Fruit fly (Drosophila melanogaster) whole organism, embryonic: ENCODE data around the gene mrva.

Experiments used
- CG10654 ChIP-seq: fragments of 200-800 bp; sonication (Bioruptor generic); optimal IDR thresholded peaks from 2 replicates; lab custom pipeline; 2016; ENCODE audit warnings: missing biosample characterization, missing genetic modification characterization
- CG11560 ChIP-seq: fragments of 200-800 bp; sonication (Bioruptor generic); IDR thresholded peaks from 3 replicates; pipeline ENCODE4 v1.3.6; 2022; ENCODE audit warnings: missing biosample characterization, missing genetic modification characterization
- CG11695 ChIP-seq: fragments of 200-800 bp; sonication (Bioruptor generic); IDR thresholded peaks from 3 replicates; pipeline ENCODE4 v1.3.6; 2022; ENCODE audit warnings: missing biosample characterization, missing genetic modification characterization
- CG12219 ChIP-seq: fragments of 200-800 bp; sonication (Bioruptor generic); optimal IDR thresholded peaks from 3 replicates; lab custom pipeline; 2018; ENCODE audit warnings: missing biosample characterization, mild to moderate bottlenecking, missing genetic modification characterization
- CG13775 ChIP-seq: fragments of 200-800 bp; sonication (Bioruptor generic); optimal IDR thresholded peaks from 3 replicates; lab custom pipeline; 2017; ENCODE audit warnings: missing biosample characterization, mild to moderate bottlenecking, missing genetic modification characterization
- CG14050 ChIP-seq: fragments of 200-800 bp; sonication (Bioruptor generic); IDR thresholded peaks from 3 replicates; pipeline ENCODE4 v1.3.6; 2022; ENCODE audit warnings: missing biosample characterization, missing genetic modification characterization
- CG14860 ChIP-seq: fragments of 200-800 bp; sonication (Bioruptor generic); IDR thresholded peaks from 3 replicates; pipeline ENCODE4 v1.3.6; 2022; ENCODE audit warnings: missing biosample characterization, missing genetic modification characterization; ENCODE audit not compliant: partially characterized antibody
- CG1529 ChIP-seq: fragments of 200-800 bp; sonication (Bioruptor generic); optimal IDR thresholded peaks from 3 replicates; lab custom pipeline; 2018; ENCODE audit warnings: missing biosample characterization, missing genetic modification characterization
- CG1647 ChIP-seq: fragments of 200-800 bp; sonication (Bioruptor generic); optimal IDR thresholded peaks from 3 replicates; lab custom pipeline; 2016; ENCODE audit warnings: missing biosample characterization, missing genetic modification characterization
- CG18262 ChIP-seq: fragments of 200-800 bp; optimal IDR thresholded peaks from 3 replicates; lab custom pipeline; 2019; ENCODE audit warnings: missing biosample characterization, mild to moderate bottlenecking, missing genetic modification characterization, moderate library complexity
- CG2875 ChIP-seq: fragments of 200-800 bp; sonication (Bioruptor generic); optimal IDR thresholded peaks from 2 replicates; lab custom pipeline; 2017; ENCODE audit warnings: missing biosample characterization, mild to moderate bottlenecking, missing genetic modification characterization, missing genetic modification reagents
- CG32772 ChIP-seq: fragments of 200-800 bp; sonication (Bioruptor generic); IDR thresholded peaks from 2 replicates; pipeline ENCODE4 v1.3.6; 2022; ENCODE audit warnings: missing biosample characterization, missing genetic modification characterization
- CG33213 ChIP-seq: fragments of 200-800 bp; sonication (Bioruptor generic); optimal IDR thresholded peaks from 3 replicates; lab custom pipeline; 2016; ENCODE audit warnings: missing biosample characterization, missing genetic modification characterization
- CG4617 ChIP-seq: fragments of 200-800 bp; sonication (Bioruptor generic); optimal IDR thresholded peaks from 3 replicates; lab custom pipeline; 2016; ENCODE audit warnings: missing biosample characterization, missing genetic modification characterization, borderline replicate concordance
- CG5953 ChIP-seq: fragments of 200-800 bp; sonication (Bioruptor generic); IDR thresholded peaks from 2 replicates; pipeline ENCODE4 v1.3.6; 2022; ENCODE audit warnings: missing biosample characterization, missing genetic modification characterization
- CG6272 ChIP-seq: fragments of 200-800 bp; sonication (Bioruptor generic); IDR thresholded peaks from 2 replicates; pipeline ENCODE4 v1.3.6; 2022; ENCODE audit warnings: missing biosample characterization, missing genetic modification characterization
- CG6689 ChIP-seq: fragments of 200-800 bp; sonication (Bioruptor generic); IDR thresholded peaks from 2 replicates; pipeline ENCODE4 v1.3.6; 2022; ENCODE audit warnings: missing biosample characterization, missing genetic modification characterization
- CG6765 ChIP-seq: fragments of 200-800 bp; sonication (Bioruptor generic); optimal IDR thresholded peaks from 3 replicates; lab custom pipeline; 2017; ENCODE audit warnings: missing biosample characterization, mild to moderate bottlenecking, missing genetic modification characterization
- CG6813 ChIP-seq: fragments of 200-800 bp; sonication (Bioruptor generic); optimal IDR thresholded peaks from 2 replicates; lab custom pipeline; 2017; ENCODE audit warnings: missing biosample characterization, missing genetic modification characterization, mild to moderate bottlenecking, moderate library complexity, missing genetic modification reagents
- CG7745 ChIP-seq: fragments of 200-800 bp; sonication (Bioruptor generic); optimal IDR thresholded peaks from 2 replicates; lab custom pipeline; 2018; ENCODE audit warnings: missing biosample characterization, mild to moderate bottlenecking, missing genetic modification characterization, moderate library complexity
- CHES-1-like ChIP-seq: fragments of 200-800 bp; sonication (Bioruptor generic); optimal IDR thresholded peaks from 2 replicates; lab custom pipeline; 2016; ENCODE audit warnings: missing biosample characterization, missing genetic modification characterization
- CTCF ChIP-seq: fragments of 200-800 bp; sonication (Bioruptor generic); optimal IDR thresholded peaks from 2 replicates; lab custom pipeline; 2017; ENCODE audit warnings: missing biosample characterization, mild to moderate bottlenecking, missing genetic modification characterization, moderate library complexity
- Chrac-16 ChIP-seq: fragments of 200-800 bp; sonication (Bioruptor generic); optimal IDR thresholded peaks from 3 replicates; lab custom pipeline; 2016; ENCODE audit warnings: missing biosample characterization, missing genetic modification characterization
- CoRest ChIP-seq: fragments of 200-800 bp; sonication (Bioruptor generic); optimal IDR thresholded peaks from 3 replicates; lab custom pipeline; 2018; ENCODE audit warnings: missing biosample characterization, mild to moderate bottlenecking, missing genetic modification characterization, moderate library complexity
- Dll ChIP-seq: fragments of 200-800 bp; sonication (Bioruptor generic); IDR thresholded peaks from 4 replicates; pipeline ENCODE4 v1.3.6; 2022; ENCODE audit warnings: missing biosample characterization, missing genetic modification characterization; ENCODE audit not compliant: partially characterized antibody
- Eip74EF ChIP-seq, 2 experiments: fragments of 200-800 bp in 1 of 2; fragments of >200 bp in 1 of 2; sonication (Bioruptor generic) in 1 of 2; optimal IDR thresholded peaks; 2 replicates each; lab custom pipeline; 2017 to 2019; ENCODE audit warnings: missing biosample characterization in 2 of 2, missing genetic modification characterization in 2 of 2, mild to moderate bottlenecking in 1 of 2, moderate library complexity in 1 of 2
- HHEX ChIP-seq: fragments of 200-800 bp; sonication (Bioruptor generic); optimal IDR thresholded peaks from 3 replicates; lab custom pipeline; 2017; ENCODE audit warnings: missing biosample characterization, mild to moderate bottlenecking, missing genetic modification characterization, missing genetic modification reagents
- Hr51 ChIP-seq, 2 experiments: fragments of 200-800 bp; sonication (Bioruptor generic); optimal IDR thresholded peaks; 2 replicates in 1 of 2; 3 replicates in 1 of 2; lab custom pipeline; 2016 to 2018; ENCODE audit warnings: missing biosample characterization in 2 of 2, missing genetic modification characterization in 2 of 2, mild to moderate bottlenecking in 1 of 2, moderate library complexity in 1 of 2
- Myb ChIP-seq: fragments of 200-800 bp; sonication (Bioruptor generic); optimal IDR thresholded peaks from 2 replicates; lab custom pipeline; 2016; ENCODE audit warnings: missing biosample characterization, missing genetic modification characterization
- NFAT ChIP-seq: fragments of 200-800 bp; sonication (Bioruptor generic); IDR thresholded peaks from 2 replicates; pipeline ENCODE4 v1.3.6; 2022; ENCODE audit warnings: missing biosample characterization, missing genetic modification characterization
- PHDP ChIP-seq: fragments of 200-800 bp; sonication (Bioruptor generic); optimal IDR thresholded peaks from 3 replicates; lab custom pipeline; 2018; ENCODE audit warnings: missing biosample characterization, mild to moderate bottlenecking, missing genetic modification characterization, moderate library complexity
- Sox102F ChIP-seq: fragments of 200-800 bp; sonication (Bioruptor generic); optimal IDR thresholded peaks from 2 replicates; lab custom pipeline; 2018; ENCODE audit warnings: missing biosample characterization, mild to moderate bottlenecking, missing genetic modification characterization, moderate library complexity
- Xbp1 ChIP-seq: fragments of 200-800 bp; sonication (Bioruptor generic); optimal IDR thresholded peaks from 3 replicates; lab custom pipeline; 2016; ENCODE audit warnings: missing biosample characterization, mild to moderate bottlenecking, missing genetic modification characterization
- YL-1 ChIP-seq: fragments of 200-800 bp; sonication (Bioruptor generic); optimal IDR thresholded peaks from 3 replicates; lab custom pipeline; 2017; ENCODE audit warnings: missing biosample characterization, mild to moderate bottlenecking, missing genetic modification characterization
- ac ChIP-seq: fragments of 200-800 bp; sonication (Bioruptor generic); optimal IDR thresholded peaks from 3 replicates; lab custom pipeline; 2017; ENCODE audit warnings: missing biosample characterization, mild to moderate bottlenecking, missing genetic modification characterization
- ase ChIP-seq: fragments of 200-800 bp; sonication (Bioruptor generic); IDR thresholded peaks from 3 replicates; pipeline ENCODE4 v1.3.6; 2022; ENCODE audit warnings: missing biosample characterization, missing genetic modification characterization
- cg ChIP-seq: fragments of 200-800 bp; sonication (Bioruptor generic); optimal IDR thresholded peaks from 3 replicates; lab custom pipeline; 2019; ENCODE audit warnings: missing biosample characterization, mild to moderate bottlenecking, missing genetic modification characterization, moderate library complexity
- kah ChIP-seq: fragments of 200-800 bp; sonication (Bioruptor generic); optimal IDR thresholded peaks from 2 replicates; lab custom pipeline; 2018; ENCODE audit warnings: missing biosample characterization, mild to moderate bottlenecking, missing genetic modification characterization
- ken ChIP-seq: fragments of 200-800 bp; sonication (Bioruptor generic); IDR thresholded peaks from 3 replicates; pipeline ENCODE4 v1.3.6; 2022; ENCODE audit warnings: missing biosample characterization, missing genetic modification characterization
- lmd ChIP-seq: fragments of 200-800 bp; sonication (Bioruptor generic); IDR thresholded peaks from 2 replicates; pipeline ENCODE4 v1.3.6; 2022; ENCODE audit warnings: missing biosample characterization, missing genetic modification characterization
- nerfin-1 ChIP-seq: fragments of 200-800 bp; sonication (Bioruptor generic); optimal IDR thresholded peaks from 3 replicates; lab custom pipeline; 2019; ENCODE audit warnings: missing biosample characterization, mild to moderate bottlenecking, missing genetic modification characterization, moderate library complexity
- nmo ChIP-seq: fragments of 200-800 bp; sonication (Bioruptor generic); optimal IDR thresholded peaks from 2 replicates; lab custom pipeline; 2018; ENCODE audit warnings: missing biosample characterization, mild to moderate bottlenecking, missing genetic modification characterization, moderate library complexity
- repo ChIP-seq: fragments of 200-800 bp; sonication (Bioruptor generic); optimal IDR thresholded peaks from 2 replicates; lab custom pipeline; 2016; ENCODE audit warnings: missing biosample characterization, missing genetic modification characterization
- scrt ChIP-seq: fragments of 200-800 bp; sonication (Bioruptor generic); optimal IDR thresholded peaks from 2 replicates; lab custom pipeline; 2018; ENCODE audit warnings: missing biosample characterization, mild to moderate bottlenecking, missing genetic modification characterization, moderate library complexity
- sug ChIP-seq: fragments of 200-800 bp; optimal IDR thresholded peaks from 2 replicates; lab custom pipeline; 2019; ENCODE audit warnings: missing biosample characterization, mild to moderate bottlenecking, missing genetic modification characterization, moderate library complexity
- tio ChIP-seq: fragments of 200-800 bp; sonication (Bioruptor generic); optimal IDR thresholded peaks from 2 replicates; lab custom pipeline; 2017; ENCODE audit warnings: missing biosample characterization, missing genetic modification characterization, inconsistent platforms
- trem ChIP-seq: fragments of 200-800 bp; optimal IDR thresholded peaks from 3 replicates; lab custom pipeline; 2019; ENCODE audit warnings: missing biosample characterization, mild to moderate bottlenecking, missing genetic modification characterization, moderate library complexity
- trh ChIP-seq: fragments of 200-800 bp; sonication (Bioruptor generic); optimal IDR thresholded peaks from 2 replicates; lab custom pipeline; 2016; ENCODE audit warnings: missing biosample characterization, missing genetic modification characterization
- ttk ChIP-seq: fragments of 200-800 bp; sonication (Bioruptor generic); IDR thresholded peaks from 2 replicates; pipeline ENCODE4 v2.1.2; 2022; ENCODE audit warnings: missing biosample characterization, missing genetic modification characterization
- tup ChIP-seq: fragments of 200-800 bp; sonication (Bioruptor generic); optimal IDR thresholded peaks from 2 replicates; lab custom pipeline; 2016; ENCODE audit warnings: missing biosample characterization, mild to moderate bottlenecking, missing genetic modification characterization, moderate library complexity
- vfl ChIP-seq: fragments of 200-800 bp; sonication (Bioruptor generic); optimal IDR thresholded peaks from 2 replicates; lab custom pipeline; 2016; ENCODE audit warnings: missing biosample characterization, missing genetic modification characterization

The mrva gene

dm6 chr3L:7370231-7370882, 41.7 kb upstream of the mrva start (continued):
- no peak for TF ChIP-seq CG14050 (GFP tag; lab: Robert Waterston, UW)
- no peak for TF ChIP-seq CG6813
- peak; percentile 80 for TF ChIP-seq CG4617 (GFP tag; lab: Kevin White, UChicago)
- peak; percentile 1 for TF ChIP-seq sug
- no peak for TF ChIP-seq PHDP (tag; lab: Kevin White, UChicago)
- no peak for TF ChIP-seq CG11560 (tag; lab: Robert Waterston, UW)
- TF ChIP-seq ken (GFP tag; lab: Robert Waterston, UW) = no peak
- no peak for TF ChIP-seq CG33213 (GFP tag; lab: Kevin White, UChicago)
- no peak for TF ChIP-seq trh (GFP tag; lab: Kevin White, UChicago)
- TF ChIP-seq Sox102F (GFP tag; lab: Kevin White, UChicago) = no peak
- TF ChIP-seq tio = no peak
- TF ChIP-seq kah = peak; percentile 73
- TF ChIP-seq CG5953 (GFP tag; lab: Robert Waterston, UW) = no peak
- no peak for TF ChIP-seq Eip74EF (GFP tag; optimal IDR thresholded peaks at IDR 0.05; lab: Kevin White, UChicago)
- 0 out of 4 replicates have a peak, but pooled peaks have one; percentile 21 for TF ChIP-seq Dll (GFP tag; lab: Robert Waterston, UW)
- no peak for TF ChIP-seq Myb (GFP tag; lab: Kevin White, UChicago)
- TF ChIP-seq Chrac-16 (GFP tag; lab: Kevin White, UChicago) = no peak
- TF ChIP-seq CG13775 (GFP tag; lab: Kevin White, UChicago) = no peak
- TF ChIP-seq CG12219 = no peak
- peak; percentile 45 for TF ChIP-seq nmo (GFP tag; lab: Kevin White, UChicago)
- TF ChIP-seq YL-1 (GFP tag; lab: Kevin White, UChicago) = peak; percentile 93
- TF ChIP-seq lmd (GFP tag; lab: Robert Waterston, UW) = no peak
- TF ChIP-seq tup (GFP tag; lab: Kevin White, UChicago) = no peak
- TF ChIP-seq Xbp1 (GFP tag; lab: Kevin White, UChicago) = no peak
- TF ChIP-seq CTCF (GFP tag; lab: Kevin White, UChicago) = no peak
- peak; percentile 68 for TF ChIP-seq ac
- peak; percentile 93 for TF ChIP-seq nerfin-1
- TF ChIP-seq CG2875 = no peak
- TF ChIP-seq ase = no peak
- TF ChIP-seq CG6765 (GFP tag; lab: Kevin White, UChicago) = no peak
- TF ChIP-seq NFAT (GFP tag; lab: Robert Waterston, UW) = no peak
- TF ChIP-seq CG10654 = no peak
- no peak for TF ChIP-seq ttk (GFP tag; lab: Robert Waterston, UW)
- no peak for TF ChIP-seq CG7745
- no peak for TF ChIP-seq trem (tag; lab: Kevin White, UChicago)
- TF ChIP-seq CG14860 = no peak
- no peak for TF ChIP-seq CG18262 (tag; lab: Kevin White, UChicago)
- TF ChIP-seq CG32772 (GFP tag; lab: Robert Waterston, UW) = no peak
- TF ChIP-seq HHEX = no peak
- no peak for TF ChIP-seq CG11695 (GFP tag; lab: Robert Waterston, UW)
- TF ChIP-seq CG1647 (GFP tag; lab: Kevin White, UChicago) = no peak
- TF ChIP-seq CG1529 (GFP tag; lab: Kevin White, UChicago) = no peak
- TF ChIP-seq CHES-1-like (GFP tag; lab: Kevin White, UChicago) = no peak
- no peak for TF ChIP-seq CoRest (tag; lab: Kevin White, UChicago)
- TF ChIP-seq cg (GFP tag; lab: Kevin White, UChicago) = peak; percentile 99
- peak; percentile 64 for TF ChIP-seq scrt
- TF ChIP-seq CG6689 (GFP tag; lab: Robert Waterston, UW) = no peak
- TF ChIP-seq Hr51 (GFP tag; optimal IDR thresholded peaks at IDR 0.05; lab: Kevin White, UChicago) = no peak
- no peak for TF ChIP-seq vfl (GFP tag; lab: Kevin White, UChicago)
- no peak for TF ChIP-seq CG6272 (GFP tag; lab: Robert Waterston, UW)
- TF ChIP-seq repo (GFP tag; lab: Kevin White, UChicago) = no peak
